Worm (Caenorhabditis elegans) whole organism, young adult: ENCODE data around the gene exc-6.

Experiments used
- B0035.1 ChIP-seq: sonication (generic microtip); optimal IDR thresholded peaks from 2 replicates; lab custom pipeline; 2016; ENCODE audit warnings: missing genetic modification characterization, mild to moderate bottlenecking, missing compliant biosample characterization, missing genotype, missing genetic modification reagents
- B0261.1 ChIP-seq: sonication (generic microtip); optimal IDR thresholded peaks from 2 replicates; lab custom pipeline; 2016; ENCODE audit warnings: mild to moderate bottlenecking, missing genetic modification characterization, moderate library complexity, missing compliant biosample characterization
- B0336.3 ChIP-seq: fragments of 200-800 bp; sonication (Bioruptor generic); IDR thresholded peaks from 2 replicates; pipeline ENCODE4 v1.3.6; 2022; ENCODE audit warnings: missing genetic modification characterization, missing compliant biosample characterization
- D2030.7 ChIP-seq: fragments of 200-800 bp; sonication (Bioruptor generic); IDR thresholded peaks from 2 replicates; pipeline ENCODE4 v1.3.6; 2022; ENCODE audit warnings: missing genetic modification reagents, missing genetic modification characterization, missing compliant biosample characterization
- F22D6.2 ChIP-seq: sonication (generic microtip); optimal IDR thresholded peaks from 2 replicates; lab custom pipeline; 2016; ENCODE audit warnings: mild to moderate bottlenecking, missing genetic modification characterization, missing compliant biosample characterization
- F23B12.7 ChIP-seq: sonication (generic microtip); optimal IDR thresholded peaks from 2 replicates; lab custom pipeline; 2017; ENCODE audit warnings: missing genetic modification characterization, mild to moderate bottlenecking, missing compliant biosample characterization, antibody characterized with exemption, moderate library complexity; ENCODE audit not compliant: insufficient read depth
- F33H1.4 ChIP-seq: fragments of 200-800 bp; sonication (Bioruptor generic); IDR thresholded peaks from 2 replicates; pipeline ENCODE4 v1.3.6; 2022; ENCODE audit warnings: missing genetic modification reagents, missing genetic modification characterization, missing compliant biosample characterization
- K11D2.4 ChIP-seq: fragments of 200-800 bp; sonication (Bioruptor generic); IDR thresholded peaks from 2 replicates; pipeline ENCODE4 v1.3.6; 2022; ENCODE audit warnings: missing genetic modification reagents, missing genetic modification characterization, missing compliant biosample characterization
- T26A5.8 ChIP-seq: sonication (generic microtip); optimal IDR thresholded peaks from 2 replicates; lab custom pipeline; 2016; ENCODE audit warnings: missing genetic modification characterization, missing compliant biosample characterization
- Y53G8AR.9 ChIP-seq: fragments of 200-800 bp; sonication (Bioruptor generic); conservative IDR thresholded peaks from 2 replicates; pipeline ENCODE4 v1.3.6; 2022; ENCODE audit warnings: missing genetic modification reagents, missing genetic modification characterization, missing compliant biosample characterization
- ZK185.1 ChIP-seq: sonication (generic microtip); optimal IDR thresholded peaks from 2 replicates; lab custom pipeline; 2016; ENCODE audit warnings: mild to moderate bottlenecking, missing genetic modification characterization, missing compliant biosample characterization; ENCODE audit not compliant: poor library complexity, severe bottlenecking
- aptf-2 ChIP-seq: fragments of 200-800 bp; sonication (Bioruptor generic); conservative IDR thresholded peaks from 2 replicates; pipeline ENCODE4 v1.3.6; 2022; ENCODE audit warnings: missing genetic modification reagents, missing genetic modification characterization, missing compliant biosample characterization
- athp-1 ChIP-seq: sonication (generic microtip); optimal IDR thresholded peaks from 2 replicates; lab custom pipeline; 2017; ENCODE audit warnings: mild to moderate bottlenecking, missing genetic modification characterization, missing compliant biosample characterization
- attf-5 ChIP-seq: fragments of 200-800 bp; sonication (Bioruptor generic); optimal IDR thresholded peaks from 2 replicates; lab custom pipeline; 2018; ENCODE audit warnings: mild to moderate bottlenecking, missing genetic modification characterization, missing compliant biosample characterization
- ccch-3 ChIP-seq: fragments of 200-800 bp; sonication (Bioruptor generic); optimal IDR thresholded peaks from 2 replicates; lab custom pipeline; 2018; ENCODE audit warnings: mild to moderate bottlenecking, missing genetic modification characterization, missing compliant biosample characterization
- cebp-1 ChIP-seq, 2 experiments: fragments of 200-800 bp in 1 of 2; sonication (Bioruptor generic) in 1 of 2; sonication (generic microtip) in 1 of 2; IDR thresholded peaks in 1 of 2; optimal IDR thresholded peaks in 1 of 2; 2 replicates each; pipeline versions ENCODE4 v1.3.6 to Lab custom; 2017 to 2022; ENCODE audit warnings: missing compliant biosample characterization in 2 of 2, missing genetic modification characterization in 2 of 2, mild to moderate bottlenecking in 1 of 2, missing genetic modification reagents in 1 of 2, moderate library complexity in 1 of 2
- ceh-100 ChIP-seq: fragments of 200-800 bp; sonication (Bioruptor generic); IDR thresholded peaks from 2 replicates; pipeline ENCODE4 v1.3.6; 2022; ENCODE audit warnings: missing genetic modification reagents, missing genetic modification characterization, missing compliant biosample characterization
- chd-7 ChIP-seq: sonication (generic microtip); optimal IDR thresholded peaks from 2 replicates; lab custom pipeline; 2016; ENCODE audit warnings: mild to moderate bottlenecking, missing genetic modification characterization, moderate library complexity, missing compliant biosample characterization
- dpl-1 ChIP-seq: fragments of 150-350 bp; optimal IDR thresholded peaks from 2 replicates; lab custom pipeline; 2014; ENCODE audit warnings: missing biosample characterization, missing genetic modification reagents, missing genetic modification characterization
- him-1 ChIP-seq: sonication (generic microtip); optimal IDR thresholded peaks from 2 replicates; lab custom pipeline; 2016; ENCODE audit warnings: missing genotype, missing genetic modification reagents, missing genetic modification characterization, missing compliant biosample characterization
- hmg-1.2 ChIP-seq: fragments of 200-800 bp; sonication (Bioruptor generic); IDR thresholded peaks from 2 replicates; pipeline ENCODE4 v1.3.6; 2022; ENCODE audit warnings: missing genetic modification reagents, missing genetic modification characterization, missing compliant biosample characterization
- hmg-20 ChIP-seq: fragments of 200-800 bp; sonication (Bioruptor generic); IDR thresholded peaks from 2 replicates; pipeline ENCODE4 v1.3.6; 2022; ENCODE audit warnings: missing genetic modification reagents, missing genetic modification characterization, missing compliant biosample characterization
- hrde-1 ChIP-seq: sonication (generic microtip); optimal IDR thresholded peaks from 2 replicates; lab custom pipeline; 2016; ENCODE audit warnings: missing genetic modification characterization, mild to moderate bottlenecking, missing compliant biosample characterization, moderate library complexity, missing genotype, missing genetic modification reagents, borderline replicate concordance
- hsf-1 ChIP-seq: fragments of 200-800 bp; sonication (Bioruptor generic); IDR thresholded peaks from 2 replicates; pipeline ENCODE4 v1.3.6; 2022; ENCODE audit warnings: missing genetic modification reagents, missing genetic modification characterization, missing compliant biosample characterization
- lin-35 ChIP-seq, 3 experiments: fragments of 150-350 bp in 2 of 3; sonication (generic microtip) in 1 of 3; optimal IDR thresholded peaks; 2 replicates each; lab custom pipeline; 2014 to 2018; ENCODE audit warnings: missing biosample characterization in 3 of 3, missing genetic modification characterization in 3 of 3, missing genetic modification reagents in 3 of 3
- lin-54 ChIP-seq: fragments of 200-800 bp; sonication (Bioruptor generic); optimal IDR thresholded peaks from 2 replicates; lab custom pipeline; 2018; ENCODE audit warnings: mild to moderate bottlenecking, missing genetic modification characterization, missing compliant biosample characterization
- madf-10 ChIP-seq: sonication (generic microtip); optimal IDR thresholded peaks from 2 replicates; lab custom pipeline; 2016; ENCODE audit warnings: mild to moderate bottlenecking, missing genetic modification characterization, missing compliant biosample characterization
- madf-6 ChIP-seq: fragments of 200-800 bp; sonication (Bioruptor generic); IDR thresholded peaks from 2 replicates; pipeline ENCODE4 v1.3.6; 2022; ENCODE audit warnings: missing genetic modification reagents, missing genetic modification characterization, missing compliant biosample characterization
- mcd-1 ChIP-seq: fragments of 200-800 bp; sonication (Bioruptor generic); IDR thresholded peaks from 2 replicates; pipeline ENCODE4 v1.3.6; 2022; ENCODE audit warnings: missing genetic modification reagents, missing genetic modification characterization, missing compliant biosample characterization
- mel-28 ChIP-seq: sonication (generic microtip); optimal IDR thresholded peaks from 2 replicates; lab custom pipeline; 2016; ENCODE audit warnings: borderline replicate concordance, mild to moderate bottlenecking, missing genetic modification characterization, missing compliant biosample characterization
- nfya-1 ChIP-seq: sonication (generic microtip); optimal IDR thresholded peaks from 2 replicates; lab custom pipeline; 2017; ENCODE audit warnings: antibody characterized with exemption, missing compliant biosample characterization, missing genetic modification characterization, borderline replicate concordance; ENCODE audit not compliant: insufficient read depth
- nfyb-1 ChIP-seq: fragments of 200-800 bp; sonication (Bioruptor generic); IDR thresholded peaks from 2 replicates; pipeline ENCODE4 v1.3.6; 2022; ENCODE audit warnings: missing genetic modification reagents, missing genetic modification characterization, missing compliant biosample characterization
- nhr-179 ChIP-seq: sonication (generic microtip); optimal IDR thresholded peaks from 2 replicates; lab custom pipeline; 2016; ENCODE audit warnings: mild to moderate bottlenecking, missing genetic modification characterization, missing compliant biosample characterization
- nhr-80 ChIP-seq: sonication (generic microtip); optimal IDR thresholded peaks from 2 replicates; lab custom pipeline; 2016; ENCODE audit warnings: missing genetic modification characterization, missing compliant biosample characterization
- pbrm-1 ChIP-seq: fragments of 200-800 bp; sonication (Bioruptor generic); IDR thresholded peaks from 2 replicates; pipeline ENCODE4 v1.3.6; 2022; ENCODE audit warnings: missing genetic modification reagents, missing genetic modification characterization, missing compliant biosample characterization
- pha-4 ChIP-seq: fragments of 150-350 bp; sonication (generic microtip); optimal IDR thresholded peaks from 2 replicates; lab custom pipeline; 2014; ENCODE audit warnings: missing biosample characterization, missing genetic modification reagents, missing genetic modification characterization
- rec-8 ChIP-seq, 2 experiments: sonication (generic microtip); optimal IDR thresholded peaks; 2 replicates each; lab custom pipeline; 2016; ENCODE audit warnings: mild to moderate bottlenecking in 2 of 2, missing genetic modification characterization in 2 of 2, missing genetic modification reagents in 2 of 2, missing genotype in 2 of 2, missing biosample characterization in 1 of 2, missing compliant biosample characterization in 1 of 2, moderate library complexity in 1 of 2
- repo-1 ChIP-seq: sonication (generic microtip); optimal IDR thresholded peaks from 2 replicates; lab custom pipeline; 2017; ENCODE audit warnings: mild to moderate bottlenecking, missing genetic modification characterization, missing compliant biosample characterization
- sdz-38 ChIP-seq: sonication (generic microtip); optimal IDR thresholded peaks from 2 replicates; lab custom pipeline; 2016; ENCODE audit warnings: missing genotype, missing genetic modification characterization, missing compliant biosample characterization
- snpc-3.4 ChIP-seq: sonication (generic microtip); optimal IDR thresholded peaks from 2 replicates; lab custom pipeline; 2017; ENCODE audit warnings: missing genetic modification characterization, mild to moderate bottlenecking, missing compliant biosample characterization, antibody characterized with exemption, moderate library complexity, missing genotype, missing genetic modification reagents
- snpc-4 ChIP-seq, 5 experiments: fragments of 150-350 bp in 1 of 5; sonication (generic microtip) in 4 of 5; optimal IDR thresholded peaks; 2 replicates each; lab custom pipeline; 2014 to 2018; ENCODE audit warnings: missing genetic modification characterization in 5 of 5, missing biosample characterization in 3 of 5, antibody characterized with exemption in 2 of 5, mild to moderate bottlenecking in 2 of 5, missing compliant biosample characterization in 2 of 5, missing genotype in 2 of 5, moderate library complexity in 2 of 5, missing genetic modification reagents in 1 of 5
- somi-1 ChIP-seq: fragments of 200-800 bp; sonication (Bioruptor generic); optimal IDR thresholded peaks from 2 replicates; lab custom pipeline; 2018; ENCODE audit warnings: mild to moderate bottlenecking, missing genetic modification characterization, missing compliant biosample characterization
- tbp1 ChIP-seq: fragments of 200-800 bp; sonication (Bioruptor generic); optimal IDR thresholded peaks from 2 replicates; lab custom pipeline; 2018; ENCODE audit warnings: mild to moderate bottlenecking, missing genetic modification characterization, missing compliant biosample characterization
- tlf-1 ChIP-seq: fragments of 200-800 bp; sonication (Bioruptor generic); optimal IDR thresholded peaks from 2 replicates; lab custom pipeline; 2018; ENCODE audit warnings: mild to moderate bottlenecking, missing genetic modification characterization, missing compliant biosample characterization
- xnd-1 ChIP-seq: sonication (generic microtip); optimal IDR thresholded peaks from 2 replicates; lab custom pipeline; 2016; ENCODE audit warnings: missing genotype, missing genetic modification reagents, missing genetic modification characterization, missing compliant biosample characterization
- ztf-25 ChIP-seq: fragments of 200-800 bp; sonication (Bioruptor generic); IDR thresholded peaks from 2 replicates; pipeline ENCODE4 v1.3.6; 2022; ENCODE audit warnings: missing genetic modification reagents, missing genetic modification characterization, missing compliant biosample characterization

Gene exc-6

ce11 chrIII:1142798-1143197, 39.8 kb downstream of the exc-6 start, which contains the start of gene smr-1 (continued):
- TF ChIP-seq mel-28: no peak
- TF ChIP-seq athp-1 (tag; lab: Kevin White, UChicago): peak; percentile 39
- no peak for TF ChIP-seq ztf-25 (GFP tag; lab: Robert Waterston, UW)
- TF ChIP-seq mcd-1 (GFP tag; lab: Robert Waterston, UW): peak; percentile 92
- TF ChIP-seq ZK185.1: no peak
- TF ChIP-seq tlf-1 (GFP tag; lab: Kevin White, UChicago): peak; percentile 78
- TF ChIP-seq hmg-20: peak; percentile 71; the same call in 1 of the 2 replicates
- peak; percentile 95 for TF ChIP-seq dpl-1
- peak; percentile 1 for TF ChIP-seq madf-10 (tag; lab: Kevin White, UChicago)
- peak; percentile 79 for TF ChIP-seq madf-6 (GFP tag; lab: Robert Waterston, UW)
- peak; percentile 2 for TF ChIP-seq B0261.1 (tag; lab: Kevin White, UChicago)
- TF ChIP-seq F23B12.7 (tag; lab: Kevin White, UChicago): peak; percentile 42
- no peak for TF ChIP-seq ccch-3 (GFP tag; lab: Kevin White, UChicago)
- TF ChIP-seq B0035.1 (tag; lab: Kevin White, UChicago): peak; percentile 25
- TF ChIP-seq attf-5 (GFP tag; lab: Kevin White, UChicago): peak; percentile 87
- peak; percentile 85 for TF ChIP-seq nfyb-1 (GFP tag; lab: Robert Waterston, UW)
- TF ChIP-seq hsf-1 (GFP tag; lab: Robert Waterston, UW): peak; percentile 51; the same call in 1 of the 2 replicates
- TF ChIP-seq hmg-1.2 (GFP tag; lab: Robert Waterston, UW): peak; percentile 64
- no peak for TF ChIP-seq nfya-1 (tag; lab: Kevin White, UChicago)
- TF ChIP-seq nhr-179 (tag; lab: Kevin White, UChicago): no peak
- TF ChIP-seq pha-4 (tag; lab: Kevin White, UChicago): peak; percentile 26
- peak; percentile 38 for TF ChIP-seq chd-7 (tag; lab: Kevin White, UChicago)
- TF ChIP-seq T26A5.8: no peak
- TF ChIP-seq snpc-3.4 (tag; lab: Kevin White, UChicago): peak; percentile 76
- peak; percentile 85 for TF ChIP-seq B0336.3
- TF ChIP-seq ceh-100 (GFP tag; lab: Robert Waterston, UW): peak; percentile 49; the same call in 1 of the 2 replicates
- TF ChIP-seq sdz-38 (tag; lab: Kevin White, UChicago): no peak
- TF ChIP-seq lin-54 (GFP tag; lab: Kevin White, UChicago): peak; percentile 98
- no peak for TF ChIP-seq somi-1
- TF ChIP-seq lin-35 (GFP tag; optimal IDR thresholded peaks at IDR 0.05; lab: Kevin White, UChicago): peak; percentile 57 to 95 (median 76)
- no peak for TF ChIP-seq cebp-1 (GFP tag; IDR thresholded peaks at IDR 0.05; lab: Robert Waterston, UW)
- peak; percentile 77 for TF ChIP-seq cebp-1 (tag; optimal IDR thresholded peaks at IDR 0.05; lab: Kevin White, UChicago)
- peak; percentile 14 for TF ChIP-seq F22D6.2 (tag; lab: Kevin White, UChicago)
- TF ChIP-seq xnd-1 (tag; lab: Kevin White, UChicago): peak; percentile 54
- TF ChIP-seq D2030.7 (GFP tag; lab: Robert Waterston, UW): peak; percentile 72
- TF ChIP-seq rec-8 (tag; optimal IDR thresholded peaks at IDR 0.05; lab: Kevin White, UChicago): no peak
- peak; percentile 84 for TF ChIP-seq repo-1 (tag; lab: Kevin White, UChicago)
- peak; percentile 94 for TF ChIP-seq Y53G8AR.9 (GFP tag; lab: Robert Waterston, UW)
- TF ChIP-seq snpc-4 (GFP tag; optimal IDR thresholded peaks at IDR 0.05; lab: Kevin White, UChicago): no peak
- TF ChIP-seq snpc-4 (tag; optimal IDR thresholded peaks at IDR 0.05; lab: Kevin White, UChicago): peak in 3 of 4 experiments; percentile 43 to 62 (median 47)
- TF ChIP-seq nhr-80 (tag; lab: Kevin White, UChicago): peak; percentile 7
- peak; percentile 12 for TF ChIP-seq hrde-1 (tag; lab: Kevin White, UChicago)
- peak; percentile 77 for TF ChIP-seq F33H1.4 (GFP tag; lab: Robert Waterston, UW)
- peak; percentile 68 for TF ChIP-seq tbp1 (GFP tag; lab: Kevin White, UChicago)
- peak; percentile 80 for TF ChIP-seq him-1 (tag; lab: Kevin White, UChicago)
- peak; percentile 85 for TF ChIP-seq K11D2.4
- TF ChIP-seq aptf-2 (GFP tag; lab: Robert Waterston, UW): no peak
- TF ChIP-seq pbrm-1 (GFP tag; lab: Robert Waterston, UW): peak; percentile 82
